Worm (Caenorhabditis elegans): Measurements from ENCODE around the gene gcc-1.
A peak's percentile ranks its signal among the peaks of the same experiment; 100 is the strongest.

Gene gcc-1

ce11 chrX:3159542-3159941, at the start of gene gcc-1:
Gene gcc-1, plus strand, starts transcription at chrX:3159940.
- TF ChIP-seq madf-3 (GFP tag; IDR thresholded peaks at IDR 0.05) (0 out of 2 replicates have a peak, but pooled peaks have one; percentile 5), hlh-12 (tag; optimal IDR thresholded peaks at IDR 0.05) (no peak), F37B4.10 (GFP tag; IDR thresholded peaks at IDR 0.05) (no peak), let-526 (GFP tag; IDR thresholded peaks at IDR 0.05) (no peak), hmg-20 (GFP tag; IDR thresholded peaks at IDR 0.05) (no peak), ekl-4 (GFP tag; IDR thresholded peaks at IDR 0.05) (no peak), pha-4 (tag; optimal IDR thresholded peaks at IDR 0.05) (peak; percentile 0), madf-8 (GFP tag; conservative IDR thresholded peaks at IDR 0.05) (no peak), rpc-1 (optimal IDR thresholded peaks at IDR 0.05) (no peak), rpc-1 (tag; optimal IDR thresholded peaks at IDR 0.05) (no peak), Y56A3A.18 (GFP tag; IDR thresholded peaks at IDR 0.05) (no peak), ceh-91 (GFP tag; IDR thresholded peaks at IDR 0.05) (no peak), attf-3 (GFP tag; conservative IDR thresholded peaks at IDR 0.05) (peak; percentile 89), F55B11.4 (tag; optimal IDR thresholded peaks at IDR 0.05; ENCODE audit: borderline replicate concordance, insufficient read depth) (no peak), nfyb-1 (GFP tag; IDR thresholded peaks at IDR 0.05) (no peak), nhr-179 (tag; optimal IDR thresholded peaks at IDR 0.05) (no peak)

ce11 chrX:3110576-3110975, 49.2 kb upstream of the gcc-1 start, which contains the start of gene gpcp-1:
Gene gpcp-1, minus strand, starts transcription at chrX:3110628.
- TF ChIP-seq nhr-80 (tag; optimal IDR thresholded peaks at IDR 0.05) (peak; percentile 66), ceh-58 (GFP tag; IDR thresholded peaks at IDR 0.05) (no peak), dox-1 (GFP tag; IDR thresholded peaks at IDR 0.05) (0 out of 2 replicates have a peak, but pooled peaks have one; percentile 22), repo-1 (tag; optimal IDR thresholded peaks at IDR 0.05) (no peak), snpc-1.3 (tag; optimal IDR thresholded peaks at IDR 0.05; ENCODE audit: insufficient read depth) (no peak)

- TF ChIP-seq ceh-40 (GFP tag; IDR thresholded peaks at IDR 0.05) (no peak), K12H6.12 (tag; optimal IDR thresholded peaks at IDR 0.05) (no peak), attf-3 (GFP tag; conservative IDR thresholded peaks at IDR 0.05) (no peak), lsy-27 (tag; optimal IDR thresholded peaks at IDR 0.05; ENCODE audit: borderline replicate concordance, insufficient read depth) (no peak), lin-35 (GFP tag; optimal IDR thresholded peaks at IDR 0.05) (peak in 1 of 3 experiments; percentile 47), hmg-20 (GFP tag; IDR thresholded peaks at IDR 0.05) (no peak), rpc-1 (optimal IDR thresholded peaks at IDR 0.05) (no peak), rpc-1 (tag; optimal IDR thresholded peaks at IDR 0.05) (no peak), ZK185.1 (tag; optimal IDR thresholded peaks at IDR 0.05; ENCODE audit: poor library complexity, severe bottlenecking) (peak; percentile 37)
Observed at ce11 chrX:3111066-3111465, 48.7 kb upstream of the gcc-1 start.

- TF ChIP-seq cebp-1 (GFP tag; IDR thresholded peaks at IDR 0.05) (no peak), cebp-1 (tag; optimal IDR thresholded peaks at IDR 0.05) (peak; percentile 26), zim-3 (tag; optimal IDR thresholded peaks at IDR 0.05) (no peak), B0035.1 (tag; optimal IDR thresholded peaks at IDR 0.05) (peak; percentile 25), snpc-1.3 (tag; optimal IDR thresholded peaks at IDR 0.05; ENCODE audit: insufficient read depth) (peak; percentile 2), nhr-80 (tag; optimal IDR thresholded peaks at IDR 0.05) (peak; percentile 0), madf-10 (tag; optimal IDR thresholded peaks at IDR 0.05) (peak; percentile 19), F55B11.4 (tag; optimal IDR thresholded peaks at IDR 0.05; ENCODE audit: borderline replicate concordance, insufficient read depth) (no peak), ZK185.1 (tag; optimal IDR thresholded peaks at IDR 0.05; ENCODE audit: poor library complexity, severe bottlenecking) (peak; percentile 64), K11D2.4 (GFP tag; IDR thresholded peaks at IDR 0.05) (peak; percentile 64; the same call in 1 of the 2 replicates), dpff-1 (tag; optimal IDR thresholded peaks at IDR 0.05) (no peak), attf-6 (GFP tag; IDR thresholded peaks at IDR 0.05) (no peak), gei-17 (GFP tag; optimal IDR thresholded peaks at IDR 0.05) (peak; percentile 43), lin-35 (GFP tag; optimal IDR thresholded peaks at IDR 0.05) (peak in 1 of 3 experiments; percentile 83), C06A6.2 (GFP tag; conservative IDR thresholded peaks at IDR 0.05) (peak; percentile 54), ama-1 (optimal IDR thresholded peaks at IDR 0.05) (peak; percentile 95), ama-1 (GFP tag; optimal IDR thresholded peaks at IDR 0.05) (peak in 1 of 2 experiments; percentile 36), repo-1 (tag; optimal IDR thresholded peaks at IDR 0.05) (peak; percentile 80), lin-40 (tag; optimal IDR thresholded peaks at IDR 0.05) (peak; percentile 55), nfyb-1 (GFP tag; IDR thresholded peaks at IDR 0.05) (no peak; the same call in 1 of the 2 replicates), ztf-18 (tag; optimal IDR thresholded peaks at IDR 0.05) (no peak), snpc-4 (GFP tag; optimal IDR thresholded peaks at IDR 0.05) (no peak), snpc-4 (tag; optimal IDR thresholded peaks at IDR 0.05) (peak in 1 of 4 experiments; percentile 37), somi-1 (GFP tag; optimal IDR thresholded peaks at IDR 0.05) (peak; percentile 57)
Observed at ce11 chrX:3111687-3112086, 48.1 kb upstream of the gcc-1 start.
